Fruit fly (Drosophila melanogaster) whole organism, embryonic: ENCODE data around the gene heix.

Source experiments
- Abd-B ChIP-seq: fragments of 200-800 bp; sonication (Bioruptor generic); optimal IDR thresholded peaks from 2 replicates; lab custom pipeline; 2018; ENCODE audit warnings: missing biosample characterization, mild to moderate bottlenecking, missing genetic modification characterization, moderate library complexity
- Bteb2 ChIP-seq: fragments of 200-800 bp; sonication (Bioruptor generic); optimal IDR thresholded peaks from 2 replicates; lab custom pipeline; 2016; ENCODE audit warnings: missing biosample characterization, missing genetic modification characterization
- CG10959 ChIP-seq: fragments of 200-800 bp; sonication (Bioruptor generic); IDR thresholded peaks from 2 replicates; pipeline ENCODE4 v1.3.6; 2022; ENCODE audit warnings: missing biosample characterization, missing genetic modification characterization
- CG11085 ChIP-seq: fragments of 200-800 bp; sonication (Bioruptor generic); IDR thresholded peaks from 2 replicates; pipeline ENCODE4 v1.3.6; 2022; ENCODE audit warnings: missing biosample characterization, missing genetic modification characterization
- CG11695 ChIP-seq: fragments of 200-800 bp; sonication (Bioruptor generic); IDR thresholded peaks from 3 replicates; pipeline ENCODE4 v1.3.6; 2022; ENCODE audit warnings: missing biosample characterization, missing genetic modification characterization
- CG15479 ChIP-seq: fragments of 200-800 bp; sonication (Bioruptor generic); optimal IDR thresholded peaks from 3 replicates; lab custom pipeline; 2019; ENCODE audit warnings: missing biosample characterization, mild to moderate bottlenecking, missing genetic modification characterization, moderate library complexity
- CG2120 ChIP-seq: fragments of 200-800 bp; sonication (Bioruptor generic); optimal IDR thresholded peaks from 3 replicates; lab custom pipeline; 2016; ENCODE audit warnings: missing biosample characterization, missing genetic modification characterization
- CG2199 ChIP-seq: fragments of 200-800 bp; sonication (Bioruptor generic); IDR thresholded peaks from 3 replicates; pipeline ENCODE4 v1.3.6; 2022; ENCODE audit warnings: missing biosample characterization, missing genetic modification characterization
- CG2678 ChIP-seq: fragments of 200-800 bp; sonication (Bioruptor generic); optimal IDR thresholded peaks from 3 replicates; lab custom pipeline; 2019; ENCODE audit warnings: missing biosample characterization, mild to moderate bottlenecking, missing genetic modification characterization, moderate library complexity
- CG30020 ChIP-seq: fragments of 200-800 bp; optimal IDR thresholded peaks from 2 replicates; lab custom pipeline; 2019; ENCODE audit warnings: missing biosample characterization, mild to moderate bottlenecking, missing genetic modification characterization, moderate library complexity
- CG32532 ChIP-seq: fragments of 200-800 bp; sonication (Bioruptor generic); IDR thresholded peaks from 2 replicates; pipeline ENCODE4 v1.3.6; 2022; ENCODE audit warnings: missing biosample characterization, missing genetic modification characterization
- CG3281 ChIP-seq: fragments of 200-800 bp; sonication (Bioruptor generic); optimal IDR thresholded peaks from 3 replicates; lab custom pipeline; 2017; ENCODE audit warnings: missing biosample characterization, mild to moderate bottlenecking, missing genetic modification characterization
- CG6765 ChIP-seq: fragments of 200-800 bp; sonication (Bioruptor generic); optimal IDR thresholded peaks from 3 replicates; lab custom pipeline; 2017; ENCODE audit warnings: missing biosample characterization, mild to moderate bottlenecking, missing genetic modification characterization
- CG6813 ChIP-seq: fragments of 200-800 bp; sonication (Bioruptor generic); optimal IDR thresholded peaks from 2 replicates; lab custom pipeline; 2017; ENCODE audit warnings: missing biosample characterization, missing genetic modification characterization, mild to moderate bottlenecking, moderate library complexity, missing genetic modification reagents
- CG7963 ChIP-seq: fragments of 200-800 bp; sonication (Bioruptor generic); IDR thresholded peaks from 3 replicates; pipeline ENCODE4 v1.3.6; 2022; ENCODE audit warnings: missing biosample characterization, missing genetic modification characterization; ENCODE audit not compliant: partially characterized antibody
- CG9215 ChIP-seq: fragments of 200-800 bp; sonication (Bioruptor generic); IDR thresholded peaks from 2 replicates; pipeline ENCODE4 v1.3.6; 2022; ENCODE audit warnings: missing biosample characterization, missing genetic modification characterization
- CG9932 ChIP-seq: fragments of 200-800 bp; sonication (Bioruptor generic); IDR thresholded peaks from 2 replicates; pipeline ENCODE4 v1.3.6; 2022; ENCODE audit warnings: missing biosample characterization, missing genetic modification characterization
- CHES-1-like ChIP-seq: fragments of 200-800 bp; sonication (Bioruptor generic); optimal IDR thresholded peaks from 2 replicates; lab custom pipeline; 2016; ENCODE audit warnings: missing biosample characterization, missing genetic modification characterization
- Dll ChIP-seq: fragments of 200-800 bp; sonication (Bioruptor generic); IDR thresholded peaks from 4 replicates; pipeline ENCODE4 v1.3.6; 2022; ENCODE audit warnings: missing biosample characterization, missing genetic modification characterization; ENCODE audit not compliant: partially characterized antibody
- Hmx ChIP-seq: fragments of 200-800 bp; sonication (Bioruptor generic); optimal IDR thresholded peaks from 2 replicates; lab custom pipeline; 2016; ENCODE audit warnings: missing biosample characterization, missing genetic modification characterization
- MESR4 ChIP-seq: fragments of 200-800 bp; sonication (Bioruptor generic); optimal IDR thresholded peaks from 2 replicates; lab custom pipeline; 2018; ENCODE audit warnings: missing biosample characterization, mild to moderate bottlenecking, missing genetic modification characterization, moderate library complexity
- Mad ChIP-seq: fragments of 200-800 bp; sonication (Bioruptor generic); optimal IDR thresholded peaks from 2 replicates; lab custom pipeline; 2016; ENCODE audit warnings: missing biosample characterization, missing genetic modification characterization
- NC2β ChIP-seq: fragments of 200-800 bp; sonication (Bioruptor generic); optimal IDR thresholded peaks from 2 replicates; lab custom pipeline; 2016; ENCODE audit warnings: missing biosample characterization, missing genetic modification characterization
- Nf-YB ChIP-seq: fragments of 200-800 bp; sonication (Bioruptor generic); optimal IDR thresholded peaks from 3 replicates; lab custom pipeline; 2019; ENCODE audit warnings: missing biosample characterization, mild to moderate bottlenecking, missing genetic modification characterization, moderate library complexity
- Six4 ChIP-seq: fragments of 200-800 bp; sonication (Bioruptor generic); optimal IDR thresholded peaks from 2 replicates; lab custom pipeline; 2016; ENCODE audit warnings: missing biosample characterization, missing genetic modification characterization
- ac ChIP-seq: fragments of 200-800 bp; sonication (Bioruptor generic); optimal IDR thresholded peaks from 3 replicates; lab custom pipeline; 2017; ENCODE audit warnings: missing biosample characterization, mild to moderate bottlenecking, missing genetic modification characterization
- al ChIP-seq: fragments of 200-800 bp; sonication (Bioruptor generic); IDR thresholded peaks from 2 replicates; pipeline ENCODE4 v1.3.6; 2022; ENCODE audit warnings: missing biosample characterization, missing genetic modification characterization
- bbx ChIP-seq: fragments of 200-800 bp; sonication (Bioruptor generic); IDR thresholded peaks from 2 replicates; pipeline ENCODE4 v1.3.6; 2022; ENCODE audit warnings: missing biosample characterization, missing genetic modification characterization; ENCODE audit not compliant: partially characterized antibody
- corto ChIP-seq: fragments of 200-800 bp; sonication (Bioruptor generic); optimal IDR thresholded peaks from 2 replicates; lab custom pipeline; 2016; ENCODE audit warnings: missing biosample characterization, mild to moderate bottlenecking, missing genetic modification characterization, moderate library complexity
- disco-r ChIP-seq: fragments of 200-800 bp; sonication (Bioruptor generic); optimal IDR thresholded peaks from 2 replicates; lab custom pipeline; 2016; ENCODE audit warnings: missing biosample characterization, missing genetic modification characterization
- dmrt11E ChIP-seq: fragments of 200-800 bp; sonication (Bioruptor generic); optimal IDR thresholded peaks from 3 replicates; lab custom pipeline; 2018; ENCODE audit warnings: missing biosample characterization, mild to moderate bottlenecking, missing genetic modification characterization, moderate library complexity
- ftz-f1 ChIP-seq: fragments of 200-800 bp; sonication (Bioruptor generic); optimal IDR thresholded peaks from 2 replicates; lab custom pipeline; 2016; ENCODE audit warnings: missing biosample characterization, missing genetic modification characterization
- grn ChIP-seq: fragments of 200-800 bp; sonication (Bioruptor generic); optimal IDR thresholded peaks from 3 replicates; lab custom pipeline; 2017; ENCODE audit warnings: missing biosample characterization, missing genetic modification characterization
- insv ChIP-seq, 2 experiments: fragments of 200-800 bp; sonication (Bioruptor generic); optimal IDR thresholded peaks; 3 replicates each; lab custom pipeline; 2016 to 2018; ENCODE audit warnings: missing biosample characterization in 2 of 2, missing genetic modification characterization in 2 of 2
- inv ChIP-seq: fragments of 200-800 bp; sonication (Bioruptor generic); IDR thresholded peaks from 2 replicates; pipeline ENCODE4 v1.3.6; 2022; ENCODE audit warnings: missing biosample characterization, missing genetic modification characterization; ENCODE audit not compliant: partially characterized antibody
- mam ChIP-seq: fragments of 200-800 bp; sonication (Bioruptor generic); optimal IDR thresholded peaks from 3 replicates; lab custom pipeline; 2016; ENCODE audit warnings: missing biosample characterization, missing genetic modification characterization
- mld ChIP-seq: fragments of 200-800 bp; sonication (Bioruptor generic); IDR thresholded peaks from 3 replicates; pipeline ENCODE4 v1.3.6; 2022; ENCODE audit warnings: missing biosample characterization, missing genetic modification characterization; ENCODE audit not compliant: partially characterized antibody
- p53 ChIP-seq: fragments of 200-800 bp; sonication (Bioruptor generic); optimal IDR thresholded peaks from 2 replicates; lab custom pipeline; 2016; ENCODE audit warnings: missing biosample characterization, missing genetic modification characterization
- pros ChIP-seq: fragments of 200-800 bp; sonication (Bioruptor generic); optimal IDR thresholded peaks from 3 replicates; lab custom pipeline; 2019; ENCODE audit warnings: missing biosample characterization, mild to moderate bottlenecking, missing genetic modification characterization, moderate library complexity
- psq ChIP-seq: fragments of 200-800 bp; sonication (Bioruptor generic); optimal IDR thresholded peaks from 2 replicates; lab custom pipeline; 2017; ENCODE audit warnings: missing biosample characterization, missing genetic modification characterization
- sd ChIP-seq: fragments of 200-800 bp; sonication (Bioruptor generic); optimal IDR thresholded peaks from 3 replicates; lab custom pipeline; 2018; ENCODE audit warnings: missing biosample characterization, mild to moderate bottlenecking, missing genetic modification characterization, moderate library complexity
- sisA ChIP-seq: fragments of 200-800 bp; sonication (Bioruptor generic); IDR thresholded peaks from 2 replicates; pipeline ENCODE4 v1.3.6; 2022; ENCODE audit warnings: missing biosample characterization, missing genetic modification characterization
- sob ChIP-seq: fragments of 200-800 bp; sonication (Bioruptor generic); IDR thresholded peaks from 2 replicates; pipeline ENCODE4 v1.3.6; 2022; ENCODE audit warnings: missing biosample characterization, missing genetic modification characterization
- sug ChIP-seq: fragments of 200-800 bp; optimal IDR thresholded peaks from 2 replicates; lab custom pipeline; 2019; ENCODE audit warnings: missing biosample characterization, mild to moderate bottlenecking, missing genetic modification characterization, moderate library complexity
- trem ChIP-seq: fragments of 200-800 bp; optimal IDR thresholded peaks from 3 replicates; lab custom pipeline; 2019; ENCODE audit warnings: missing biosample characterization, mild to moderate bottlenecking, missing genetic modification characterization, moderate library complexity
- unc-4 ChIP-seq: fragments of 200-800 bp; sonication (Bioruptor generic); IDR thresholded peaks from 2 replicates; pipeline ENCODE4 v1.3.6; 2022; ENCODE audit warnings: missing biosample characterization, missing genetic modification characterization; ENCODE audit not compliant: partially characterized antibody
- z ChIP-seq: fragments of 200-800 bp; sonication (Bioruptor generic); IDR thresholded peaks from 3 replicates; pipeline ENCODE4 v1.3.6; 2022; ENCODE audit warnings: missing biosample characterization, missing genetic modification characterization
- zfh1 ChIP-seq: fragments of 200-800 bp; sonication (Bioruptor generic); IDR thresholded peaks from 3 replicates; pipeline ENCODE4 v1.3.6; 2022; ENCODE audit warnings: missing biosample characterization, missing genetic modification characterization

The heix gene

DNA sequence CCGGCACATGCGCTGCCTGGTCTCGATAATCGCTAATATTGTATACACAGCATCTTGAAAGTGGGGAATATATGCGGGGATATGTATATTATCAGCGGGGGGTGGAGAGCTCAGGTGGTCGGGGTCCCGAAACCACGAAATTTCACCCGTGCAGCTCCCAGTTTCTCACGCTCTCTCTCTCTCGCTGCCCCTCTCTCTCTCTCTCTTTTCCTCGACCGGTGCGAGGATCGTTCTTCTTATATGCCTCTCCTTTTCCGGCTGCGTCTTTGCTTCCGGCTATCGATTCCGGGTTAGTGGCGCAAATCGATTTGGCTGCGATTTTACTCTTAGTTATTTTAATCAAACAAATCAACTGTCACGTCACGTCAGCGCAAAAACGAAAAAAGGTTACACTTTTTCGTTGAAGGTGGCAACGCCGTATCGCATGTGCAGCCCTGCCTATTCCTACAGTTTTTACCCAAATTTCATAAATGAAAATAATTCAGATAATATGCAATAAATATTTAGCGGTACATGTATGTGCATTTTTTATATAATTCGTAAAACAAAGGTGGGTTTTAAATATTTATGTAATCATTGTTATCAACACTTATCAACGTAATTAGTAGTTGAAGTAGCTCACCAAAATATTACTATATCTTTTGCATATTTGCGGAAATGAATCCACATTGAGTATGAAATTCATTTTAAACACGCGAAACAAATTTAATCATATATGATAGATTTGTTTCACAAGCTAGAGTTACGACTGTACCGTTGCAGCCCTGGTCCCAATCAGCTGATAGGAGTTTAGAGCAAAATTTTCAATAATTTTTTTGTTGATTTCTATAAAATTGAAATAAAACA, at the start of gene heix, which contains the start of gene CG17328 (continued):
- TF ChIP-seq grn (GFP tag; lab: Kevin White, UChicago) = no peak
- peak; percentile 16 for TF ChIP-seq disco-r (GFP tag; lab: Kevin White, UChicago)
- no peak for TF ChIP-seq p53 (GFP tag; lab: Kevin White, UChicago)
- TF ChIP-seq Abd-B (GFP tag; lab: Kevin White, UChicago) = no peak
- TF ChIP-seq ac (GFP tag; lab: Kevin White, UChicago) = no peak
- TF ChIP-seq CG2199 (GFP tag; lab: Robert Waterston, UW) = peak; percentile 55; the same call in 1 of the 3 replicates
- TF ChIP-seq Mad (GFP tag; lab: Kevin White, UChicago) = peak; percentile 69
- TF ChIP-seq MESR4 = peak; percentile 83
- TF ChIP-seq psq (GFP tag; lab: Kevin White, UChicago) = no peak
- peak; percentile 87 for TF ChIP-seq CG2120
- TF ChIP-seq CG9932 = peak; percentile 89
- TF ChIP-seq CG11695 (GFP tag; lab: Robert Waterston, UW) = peak; percentile 62; the same call in 1 of the 3 replicates
- TF ChIP-seq pros (GFP tag; lab: Kevin White, UChicago) = no peak
- no peak for TF ChIP-seq CG7963 (GFP tag; lab: Robert Waterston, UW)
- peak; percentile 39 for TF ChIP-seq NC2β (GFP tag; lab: Kevin White, UChicago)
- peak; percentile 33 for TF ChIP-seq corto (GFP tag; lab: Kevin White, UChicago)
- TF ChIP-seq z = no peak
- no peak for TF ChIP-seq mld (GFP tag; lab: Robert Waterston, UW)
- peak; percentile 66 for TF ChIP-seq sug (tag; lab: Kevin White, UChicago)
- TF ChIP-seq unc-4 (GFP tag; lab: Robert Waterston, UW) = no peak
- TF ChIP-seq sd (tag; lab: Kevin White, UChicago) = peak; percentile 6
- no peak for TF ChIP-seq CG2678 (tag; lab: Kevin White, UChicago)
- peak; percentile 59 for TF ChIP-seq Six4 (GFP tag; lab: Kevin White, UChicago)
- TF ChIP-seq dmrt11E (tag; lab: Kevin White, UChicago) = peak; percentile 59
- TF ChIP-seq Nf-YB (GFP tag; lab: Kevin White, UChicago) = peak; percentile 43
- no peak for TF ChIP-seq inv (GFP tag; lab: Robert Waterston, UW)
- peak; percentile 64 for TF ChIP-seq CG30020
- TF ChIP-seq sob (GFP tag; lab: Robert Waterston, UW) = peak; percentile 68
- peak; percentile 82; the same call in 1 of the 2 replicates for TF ChIP-seq CG32532 (GFP tag; lab: Robert Waterston, UW)
- TF ChIP-seq ftz-f1 (GFP tag; lab: Kevin White, UChicago) = peak; percentile 67
- peak; percentile 49 for TF ChIP-seq CHES-1-like (GFP tag; lab: Kevin White, UChicago)
- no peak for TF ChIP-seq CG10959
- peak; percentile 72 for TF ChIP-seq CG9215 (GFP tag; lab: Robert Waterston, UW)
- TF ChIP-seq CG15479 (GFP tag; lab: Kevin White, UChicago) = peak; percentile 73
- TF ChIP-seq CG11085 (GFP tag; lab: Robert Waterston, UW) = peak; percentile 54
- TF ChIP-seq bbx (GFP tag; lab: Robert Waterston, UW) = peak; percentile 27; the same call in 1 of the 2 replicates
- no peak for TF ChIP-seq CG6765
- peak; percentile 87 for TF ChIP-seq mam (GFP tag; lab: Kevin White, UChicago)
- no peak for TF ChIP-seq CG6813 (GFP tag; lab: Kevin White, UChicago)
- TF ChIP-seq insv (GFP tag; optimal IDR thresholded peaks at IDR 0.05; lab: Kevin White, UChicago) = peak in 1 of 2 experiments; percentile 36
- TF ChIP-seq zfh1 (GFP tag; lab: Robert Waterston, UW) = peak; percentile 74
- TF ChIP-seq CG3281 (GFP tag; lab: Kevin White, UChicago) = peak; percentile 72
- peak; percentile 66 for TF ChIP-seq trem (tag; lab: Kevin White, UChicago)
- peak; percentile 80 for TF ChIP-seq sisA (GFP tag; lab: Robert Waterston, UW)
- TF ChIP-seq al (GFP tag; lab: Robert Waterston, UW) = peak; percentile 69
- peak; percentile 49; the same call in 1 of the 4 replicates for TF ChIP-seq Dll (GFP tag; lab: Robert Waterston, UW)
- TF ChIP-seq Bteb2 (GFP tag; lab: Kevin White, UChicago) = peak; percentile 49
- TF ChIP-seq Hmx (GFP tag; lab: Kevin White, UChicago) = peak; percentile 62
